Worm (Caenorhabditis elegans) whole organism, midembryonic: Measurements from ENCODE around the gene C28D4.7.
"Not testable (repeated sequence)": the region's sequence is repeated elsewhere in the genome, so short reads cannot be mapped to it uniquely, and the experiment has no call there.

Experiments
- T22C8.4 ChIP-seq: fragments of 200-800 bp; sonication (Bioruptor generic); IDR thresholded peaks from 2 replicates; pipeline ENCODE4 v1.3.6; 2022; ENCODE audit warnings: missing genetic modification characterization, missing compliant biosample characterization
- cog-1 ChIP-seq: sonication (generic microtip); optimal IDR thresholded peaks from 2 replicates; lab custom pipeline; 2016; ENCODE audit warnings: missing genetic modification characterization, missing compliant biosample characterization
- flt-1 ChIP-seq: fragments of 200-800 bp; sonication (Bioruptor generic); IDR thresholded peaks from 2 replicates; pipeline ENCODE4 v1.3.6; 2022; ENCODE audit warnings: missing genetic modification characterization, missing compliant biosample characterization
- klf-2 ChIP-seq: fragments of 200-800 bp; sonication (Bioruptor generic); conservative IDR thresholded peaks from 2 replicates; pipeline ENCODE4 v1.3.6; 2022; ENCODE audit warnings: missing genetic modification reagents, missing genetic modification characterization, missing compliant biosample characterization
- med-1 ChIP-seq: sonication (generic microtip); optimal IDR thresholded peaks from 2 replicates; lab custom pipeline; 2017; ENCODE audit warnings: missing genetic modification characterization, mild to moderate bottlenecking, missing compliant biosample characterization, antibody characterized with exemption, missing genetic modification reagents; ENCODE audit not compliant: insufficient read depth
- ref-1 ChIP-seq: fragments of 200-800 bp; sonication (Bioruptor generic); conservative IDR thresholded peaks from 2 replicates; pipeline ENCODE4 v1.3.6; 2022; ENCODE audit warnings: missing genetic modification reagents, missing genetic modification characterization, missing compliant biosample characterization
- tab-1 ChIP-seq: fragments of 200-800 bp; sonication (Bioruptor generic); IDR thresholded peaks from 2 replicates; pipeline ENCODE4 v1.3.6; 2022; ENCODE audit warnings: missing genetic modification characterization, missing compliant biosample characterization
- ztf-23 ChIP-seq: fragments of 200-800 bp; sonication (Bioruptor generic); IDR thresholded peaks from 2 replicates; pipeline ENCODE4 v1.3.6; 2022; ENCODE audit warnings: missing genetic modification reagents, missing genetic modification characterization, missing compliant biosample characterization
- ztf-29 ChIP-seq: fragments of 200-800 bp; sonication (Bioruptor generic); IDR thresholded peaks from 2 replicates; pipeline ENCODE4 v1.3.6; 2022; ENCODE audit warnings: missing genetic modification reagents, missing genetic modification characterization, missing compliant biosample characterization

C28D4.7 gene

ce11 chrIV:9740851-9741549 lies 1.9 kb downstream of the C28D4.7 start, which contains the start of gene gln-6:
gln-6 (minus strand) TSS chrIV:9740901.
- TF ChIP-seq ref-1 (GFP tag; lab: Robert Waterston, UW); klf-2; T22C8.4 (GFP tag; lab: Robert Waterston, UW): not testable (repeated sequence)

ce11 chrIV:9739001-9739400 lies 3.9 kb downstream of the C28D4.7 start:
- no peak for TF ChIP-seq ztf-29
- TF ChIP-seq med-1 (GFP tag; lab: Kevin White, UChicago): no peak
- no peak for TF ChIP-seq flt-1 (GFP tag; lab: Robert Waterston, UW)
- TF ChIP-seq ztf-23: no peak
- no peak for TF ChIP-seq ref-1 (GFP tag; lab: Robert Waterston, UW)
- no peak for TF ChIP-seq klf-2
- no peak for TF ChIP-seq tab-1
- TF ChIP-seq T22C8.4 (GFP tag; lab: Robert Waterston, UW): no peak
- no peak for TF ChIP-seq cog-1 (tag; lab: Kevin White, UChicago)

- TF ChIP-seq cog-1 (tag; lab: Kevin White, UChicago): no peak
- no peak for TF ChIP-seq med-1 (GFP tag; lab: Kevin White, UChicago)
Observed at ce11 chrIV:9738194-9738593, 4.8 kb downstream of the C28D4.7 start, which contains the start of gene C28D4.10. C28D4.10 (plus strand) TSS chrIV:9738494.

ce11 chrIV:9737204-9737790 lies 5.7 kb downstream of the C28D4.7 start, which contains the start of gene cka-1:
cka-1 (minus strand) TSS chrIV:9737621.
- TF ChIP-seq ref-1 (GFP tag; lab: Robert Waterston, UW): no peak
- TF ChIP-seq ztf-23: no peak
- no peak for TF ChIP-seq tab-1
- no peak for TF ChIP-seq ztf-29
- TF ChIP-seq med-1 (GFP tag; lab: Kevin White, UChicago): no peak
- TF ChIP-seq flt-1 (GFP tag; lab: Robert Waterston, UW): no peak
- no peak for TF ChIP-seq cog-1 (tag; lab: Kevin White, UChicago)
- TF ChIP-seq klf-2: no peak
- no peak for TF ChIP-seq T22C8.4 (GFP tag; lab: Robert Waterston, UW)

DNA sequence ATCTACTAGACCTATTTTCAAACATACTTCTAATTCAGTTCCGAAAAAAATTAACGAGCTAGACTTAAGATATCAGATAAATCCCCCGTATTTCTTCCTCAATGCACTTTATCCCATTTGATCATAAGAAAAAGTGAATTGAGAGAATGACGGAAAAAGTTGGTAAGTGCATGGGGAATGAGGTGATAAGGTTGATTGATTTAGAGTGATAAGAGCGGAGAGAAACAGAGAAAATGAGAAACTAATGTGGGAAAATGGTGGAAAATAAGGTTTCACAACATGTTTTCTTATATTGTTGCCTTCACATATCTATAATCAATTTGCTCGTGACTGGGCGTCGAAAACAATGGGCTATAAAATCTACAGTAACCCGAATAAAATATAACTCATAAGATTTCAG lies 7.2 kb downstream of the C28D4.7 start:
- TF ChIP-seq ztf-23 (no peak), flt-1 (GFP tag; lab: Robert Waterston, UW) (no peak), T22C8.4 (GFP tag; lab: Robert Waterston, UW) (no peak), klf-2 (no peak), cog-1 (tag; lab: Kevin White, UChicago) (no peak), ztf-29 (no peak)

DNA sequence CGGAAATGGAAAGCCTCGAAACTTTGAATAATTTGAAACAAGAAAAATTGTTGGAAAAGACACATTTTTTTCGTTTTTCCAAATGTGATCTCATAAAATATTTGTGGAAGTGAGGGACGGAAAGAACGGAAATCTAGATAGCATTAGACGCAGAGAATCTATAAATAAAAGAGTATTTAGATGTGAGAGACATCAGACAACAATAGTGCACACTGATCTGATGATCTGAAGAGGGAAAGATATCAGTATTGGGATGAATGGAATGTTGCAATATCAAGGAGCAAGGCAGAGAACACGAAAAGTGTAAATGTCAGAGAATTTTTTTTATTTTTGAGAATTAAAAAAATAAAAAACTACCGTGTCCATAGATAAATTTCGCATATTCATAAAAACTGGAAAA lies 8.1 kb downstream of the C28D4.7 start:
- TF ChIP-seq T22C8.4 (GFP tag; lab: Robert Waterston, UW): no peak
- no peak for TF ChIP-seq klf-2
- no peak for TF ChIP-seq flt-1 (GFP tag; lab: Robert Waterston, UW)

DNA sequence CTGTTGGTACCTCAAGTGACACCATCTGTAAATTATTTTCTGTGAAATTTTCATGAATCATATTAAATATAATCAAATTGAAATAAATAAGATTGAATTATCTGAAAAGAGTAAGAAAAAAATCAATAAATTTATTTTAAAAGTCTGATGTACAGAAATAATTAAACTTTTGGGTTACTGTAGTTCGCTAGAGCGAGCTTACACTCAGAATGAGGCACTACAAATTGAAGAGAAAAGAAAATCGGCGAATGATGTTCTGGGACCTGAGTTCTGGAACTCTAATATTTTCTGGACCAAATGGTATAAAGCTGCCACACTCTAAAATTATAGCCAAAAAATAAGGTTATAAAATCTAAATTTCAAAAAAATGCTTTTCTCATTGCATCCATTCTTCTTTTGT lies 9.0 kb downstream of the C28D4.7 start:
- TF ChIP-seq tab-1: no peak
- no peak for TF ChIP-seq ztf-29
- no peak for TF ChIP-seq med-1 (GFP tag; lab: Kevin White, UChicago)
- no peak for TF ChIP-seq klf-2
- TF ChIP-seq T22C8.4 (GFP tag; lab: Robert Waterston, UW): no peak
- TF ChIP-seq cog-1 (tag; lab: Kevin White, UChicago): no peak
- TF ChIP-seq ref-1 (GFP tag; lab: Robert Waterston, UW): no peak

- TF ChIP-seq ref-1 (GFP tag; lab: Robert Waterston, UW) (no peak), tab-1 (no peak), cog-1 (tag; lab: Kevin White, UChicago) (no peak), ztf-29 (no peak), med-1 (GFP tag; lab: Kevin White, UChicago) (no peak), T22C8.4 (GFP tag; lab: Robert Waterston, UW) (no peak), ztf-23 (no peak), klf-2 (no peak), flt-1 (GFP tag; lab: Robert Waterston, UW) (no peak)
Observed at ce11 chrIV:9728376-9728775, 14.6 kb downstream of the C28D4.7 start, which contains the start of gene nhr-100. nhr-100 (plus strand) TSS chrIV:9728676.

DNA sequence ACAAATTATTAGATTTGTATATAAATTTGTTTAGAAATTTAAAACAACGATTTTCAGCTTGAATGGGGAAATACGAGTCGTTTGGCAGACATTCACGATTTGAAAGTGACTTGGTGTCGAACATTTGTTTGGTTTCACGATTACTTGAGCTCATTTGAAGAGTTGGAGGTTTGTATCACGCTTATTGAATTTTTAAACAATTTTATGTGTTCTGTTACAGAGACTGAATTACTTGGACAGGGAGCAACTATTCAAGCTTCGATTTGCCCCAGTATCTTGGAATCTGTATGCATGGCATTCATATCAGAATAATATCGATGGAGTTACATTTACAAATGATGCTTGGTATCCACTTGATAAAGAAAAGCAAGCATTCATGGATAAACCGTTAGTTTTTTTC lies 15.7 kb downstream of the C28D4.7 start:
- TF ChIP-seq klf-2 (no peak), ztf-23 (no peak), cog-1 (tag; lab: Kevin White, UChicago) (no peak), ref-1 (GFP tag; lab: Robert Waterston, UW) (no peak)

DNA sequence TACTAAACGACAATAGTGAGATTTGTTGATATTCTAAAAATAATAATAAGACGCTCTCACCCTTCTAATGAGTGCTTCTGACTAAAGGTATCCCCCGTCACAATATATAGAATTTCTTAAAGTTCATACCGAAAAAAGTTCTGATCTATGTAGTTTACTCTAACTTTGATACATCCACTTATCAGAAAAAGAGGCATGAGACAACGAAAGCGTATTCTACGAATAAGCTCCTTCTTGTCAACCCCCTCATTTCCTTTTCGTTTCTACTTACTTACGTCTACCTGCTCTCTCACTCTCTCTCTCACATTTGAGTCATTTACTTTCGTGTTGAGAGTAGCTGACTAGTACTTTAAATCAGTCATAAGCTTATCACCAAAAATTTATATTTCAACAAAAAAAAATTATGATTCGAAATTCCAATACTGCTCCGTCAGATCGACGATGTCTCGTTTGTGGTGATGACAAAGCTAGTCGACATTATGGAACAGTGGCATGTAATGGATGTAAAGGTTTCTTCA lies 17.4 kb downstream of the C28D4.7 start:
- TF ChIP-seq T22C8.4 (GFP tag; lab: Robert Waterston, UW) (no peak), ztf-29 (no peak), med-1 (GFP tag; lab: Kevin White, UChicago) (no peak), tab-1 (no peak), cog-1 (tag; lab: Kevin White, UChicago) (no peak), ref-1 (GFP tag; lab: Robert Waterston, UW) (no peak), ztf-23 (no peak), klf-2 (no peak), flt-1 (GFP tag; lab: Robert Waterston, UW) (no peak)
